Worm (Caenorhabditis elegans): ENCODE data around the gene pigb-1.

Gene pigb-1

ce11 chrII:5027952-5028351, 35.1 kb upstream of the pigb-1 start:
- TF ChIP-seq unc-62 (GFP tag; optimal IDR thresholded peaks at IDR 0.05 in 1 of 2) (peak in 1 of 2 experiments; percentile 99), unc-62 (tag; optimal IDR thresholded peaks at IDR 0.05) (no peak), nhr-237 (tag; optimal IDR thresholded peaks at IDR 0.05) (no peak)

- TF ChIP-seq zfp-2 (tag; optimal IDR thresholded peaks at IDR 0.05) (no peak), fos-1 (tag; optimal IDR thresholded peaks at IDR 0.05) (no peak), Y5F2A.4 (GFP tag; optimal IDR thresholded peaks at IDR 0.05) (no peak), pqm-1 (tag; optimal IDR thresholded peaks at IDR 0.05) (peak; percentile 79), nhr-25 (tag; optimal IDR thresholded peaks at IDR 0.05; ENCODE audit: borderline replicate concordance, insufficient read depth) (no peak), ceh-28 (tag; optimal IDR thresholded peaks at IDR 0.05) (no peak), mdt-29 (GFP tag; IDR thresholded peaks at IDR 0.05) (no peak), attf-4 (tag; optimal IDR thresholded peaks at IDR 0.05) (no peak), nhr-77 (tag; optimal IDR thresholded peaks at IDR 0.05) (no peak), lin-29 (GFP tag; IDR thresholded peaks at IDR 0.05) (no peak), snpc-1.2 (GFP tag; IDR thresholded peaks at IDR 0.05) (no peak), dve-1 (tag; optimal IDR thresholded peaks at IDR 0.05; ENCODE audit: insufficient read depth) (peak; percentile 39), ces-1 (GFP tag; optimal IDR thresholded peaks at IDR 0.05) (no peak), aly-2 (tag; optimal IDR thresholded peaks at IDR 0.05) (no peak), Y48G9A.11 (GFP tag; IDR thresholded peaks at IDR 0.05) (no peak), hlh-11 (tag; optimal IDR thresholded peaks at IDR 0.05) (peak; percentile 10), F49E8.2 (tag; optimal IDR thresholded peaks at IDR 0.05; ENCODE audit: borderline replicate concordance) (no peak), Y105C5A.15 (GFP tag; IDR thresholded peaks at IDR 0.05) (no peak), nhr-28 (tag; optimal IDR thresholded peaks at IDR 0.05) (peak; percentile 3), lsy-2 (tag; optimal IDR thresholded peaks at IDR 0.05) (no peak), madf-5 (GFP tag; IDR thresholded peaks at IDR 0.05) (no peak), aha-1 (tag) (no peak), F10B5.3 (tag; optimal IDR thresholded peaks at IDR 0.05) (no peak), dmd-6 (GFP tag; IDR thresholded peaks at IDR 0.05) (peak; percentile 70), tag-97 (GFP tag; IDR thresholded peaks at IDR 0.05) (no peak), mxl-2 (GFP tag; conservative IDR thresholded peaks at IDR 0.05) (no peak), F37D6.2 (tag; optimal IDR thresholded peaks at IDR 0.05) (no peak), tra-1 (GFP tag; IDR thresholded peaks at IDR 0.05) (no peak), mes-2 (tag; optimal IDR thresholded peaks at IDR 0.05; ENCODE audit: poor library complexity, severe bottlenecking) (no peak), ceh-20 (GFP tag; IDR thresholded peaks at IDR 0.05) (no peak), php-3 (GFP tag; IDR thresholded peaks at IDR 0.05) (0 out of 2 replicates have a peak, but pooled peaks have one; percentile 15), daf-12 (tag; optimal IDR thresholded peaks at IDR 0.05) (no peak), F44E2.7 (GFP tag; IDR thresholded peaks at IDR 0.05) (no peak), T26A8.4 (GFP tag; IDR thresholded peaks at IDR 0.05) (no peak), R02D3.7 (tag; optimal IDR thresholded peaks at IDR 0.05) (no peak), zip-11 (GFP tag; IDR thresholded peaks at IDR 0.05) (no peak), dmd-9 (GFP tag; IDR thresholded peaks at IDR 0.05) (no peak), madf-9 (GFP tag; conservative IDR thresholded peaks at IDR 0.05) (no peak), T20F7.1 (GFP tag; optimal IDR thresholded peaks at IDR 0.05) (no peak), mdl-1 (tag; optimal IDR thresholded peaks at IDR 0.05) (no peak), zag-1 (tag; optimal IDR thresholded peaks at IDR 0.05) (no peak), pha-4 (GFP tag; IDR thresholded peaks at IDR 0.05) (no peak), pha-4 (tag; optimal IDR thresholded peaks at IDR 0.05) (no peak), ztf-7 (tag; optimal IDR thresholded peaks at IDR 0.05) (no peak), ceh-82 (tag; optimal IDR thresholded peaks at IDR 0.05) (no peak), nhr-41 (GFP tag; IDR thresholded peaks at IDR 0.05) (no peak), arid-1 (GFP tag; conservative IDR thresholded peaks at IDR 0.05) (no peak), lin-1 (GFP tag; IDR thresholded peaks at IDR 0.05) (no peak)
Measured at ce11 chrII:5022381-5022855, 29.5 kb upstream of the pigb-1 start, which contains the start of the genes nsy-1 and F59A6.13. Gene nsy-1, plus strand, starts transcription at chrII:5022757. Gene F59A6.13, plus strand, starts transcription at chrII:5022805.
